Worm (Caenorhabditis elegans) whole organism, L4 larva: ENCODE results near the gene M7.12.

Source experiments
- D1046.2 ChIP-seq: fragments of 200-800 bp; sonication (Bioruptor generic); IDR thresholded peaks from 2 replicates; pipeline ENCODE4 v1.3.6; 2022; ENCODE audit warnings: missing genetic modification characterization, missing compliant biosample characterization
- F49E8.2 ChIP-seq: sonication (generic microtip); optimal IDR thresholded peaks from 2 replicates; lab custom pipeline; 2016; ENCODE audit warnings: missing compliant biosample characterization, mild to moderate bottlenecking, missing genetic modification characterization, borderline replicate concordance
- T20F7.1 ChIP-seq: fragments of 200-800 bp; sonication (Bioruptor generic); optimal IDR thresholded peaks from 2 replicates; lab custom pipeline; 2018; ENCODE audit warnings: mild to moderate bottlenecking, missing genetic modification characterization, missing compliant biosample characterization
- Y105C5A.15 ChIP-seq: fragments of 200-800 bp; sonication (Bioruptor generic); IDR thresholded peaks from 2 replicates; pipeline ENCODE4 v1.3.6; 2022; ENCODE audit warnings: missing genetic modification characterization, missing compliant biosample characterization
- Y48G9A.11 ChIP-seq: fragments of 200-800 bp; sonication (Bioruptor generic); IDR thresholded peaks from 2 replicates; pipeline ENCODE4 v1.3.6; 2022; ENCODE audit warnings: missing genetic modification reagents, missing genetic modification characterization, missing compliant biosample characterization
- Y5F2A.4 ChIP-seq: fragments of 200-800 bp; sonication (Bioruptor generic); optimal IDR thresholded peaks from 2 replicates; lab custom pipeline; 2018; ENCODE audit warnings: mild to moderate bottlenecking, missing genetic modification characterization, missing compliant biosample characterization
- Y75B8A.6 ChIP-seq: fragments of 200-800 bp; sonication (Bioruptor generic); IDR thresholded peaks from 2 replicates; pipeline ENCODE4 v1.3.6; 2022; ENCODE audit warnings: missing genetic modification reagents, missing genetic modification characterization, missing compliant biosample characterization
- aha-1 ChIP-seq: fragments of 150-350 bp; peaks from one replicate; lab custom pipeline; 2014; ENCODE audit warnings: missing biosample characterization, missing genetic modification characterization
- ama-1 ChIP-seq: fragments of 150-350 bp; optimal IDR thresholded peaks from 2 replicates; lab custom pipeline; 2014; ENCODE audit warnings: inconsistent platforms, mixed read lengths
- arid-1 ChIP-seq: fragments of 200-800 bp; sonication (Bioruptor generic); conservative IDR thresholded peaks from 2 replicates; pipeline ENCODE4 v1.3.6; 2022; ENCODE audit warnings: missing genetic modification reagents, missing genetic modification characterization, missing compliant biosample characterization
- ceh-32 ChIP-seq: sonication (generic microtip); optimal IDR thresholded peaks from 2 replicates; lab custom pipeline; 2016; ENCODE audit warnings: mild to moderate bottlenecking, missing genetic modification characterization, missing compliant biosample characterization; ENCODE audit not compliant: poor library complexity
- cey-2 ChIP-seq: sonication (generic microtip); optimal IDR thresholded peaks from 3 replicates; lab custom pipeline; 2017; ENCODE audit warnings: missing genetic modification characterization, mild to moderate bottlenecking, missing compliant biosample characterization, antibody characterized with exemption, borderline replicate concordance; ENCODE audit not compliant: insufficient read depth
- ctbp-1 ChIP-seq: fragments of 200-800 bp; sonication (Bioruptor generic); IDR thresholded peaks from 2 replicates; pipeline ENCODE4 v1.3.6; 2022; ENCODE audit warnings: missing genetic modification reagents, missing genetic modification characterization, missing compliant biosample characterization
- daf-12 ChIP-seq: fragments of 150-350 bp; optimal IDR thresholded peaks from 2 replicates; lab custom pipeline; 2014; ENCODE audit warnings: missing biosample characterization, missing genetic modification reagents, missing genetic modification characterization
- daf-16 ChIP-seq, 3 experiments: sonication (generic microtip); optimal IDR thresholded peaks; 2 replicates each; lab custom pipeline; 2016 to 2017; ENCODE audit warnings: missing genetic modification characterization in 3 of 3, missing genetic modification reagents in 3 of 3, mild to moderate bottlenecking in 2 of 3, missing compliant biosample characterization in 2 of 3, missing biosample characterization in 1 of 3, moderate library complexity in 1 of 3
- daf-19 ChIP-seq: fragments of 200-800 bp; sonication (Bioruptor generic); conservative IDR thresholded peaks from 2 replicates; pipeline ENCODE4 v1.3.6; 2022; ENCODE audit warnings: missing genetic modification characterization, missing compliant biosample characterization
- daf-8 ChIP-seq: fragments of 200-800 bp; sonication (Bioruptor generic); IDR thresholded peaks from 2 replicates; pipeline ENCODE4 v1.3.6; 2022; ENCODE audit warnings: missing genetic modification characterization, missing compliant biosample characterization
- dmd-6 ChIP-seq: fragments of 200-800 bp; sonication (Bioruptor generic); IDR thresholded peaks from 2 replicates; pipeline ENCODE4 v1.3.6; 2022; ENCODE audit warnings: missing genetic modification reagents, missing genetic modification characterization, missing compliant biosample characterization
- egl-43 ChIP-seq: fragments of 200-800 bp; sonication (Bioruptor generic); IDR thresholded peaks from 2 replicates; pipeline ENCODE4 v1.3.6; 2022; ENCODE audit warnings: missing genetic modification reagents, missing genetic modification characterization, missing compliant biosample characterization
- hlh-11 ChIP-seq: fragments of 200-800 bp; sonication (Bioruptor generic); optimal IDR thresholded peaks from 2 replicates; lab custom pipeline; 2018; ENCODE audit warnings: mild to moderate bottlenecking, missing genetic modification characterization, missing compliant biosample characterization
- hmg-1.1 ChIP-seq: fragments of 200-800 bp; sonication (Bioruptor generic); IDR thresholded peaks from 2 replicates; pipeline ENCODE4 v1.3.6; 2022; ENCODE audit warnings: missing genetic modification reagents, missing genetic modification characterization, missing compliant biosample characterization
- jun-1 ChIP-seq: fragments of 150-350 bp; optimal IDR thresholded peaks from 2 replicates; lab custom pipeline; 2014; ENCODE audit warnings: missing biosample characterization, missing genetic modification reagents, missing genetic modification characterization
- lin-13 ChIP-seq: fragments of 150-350 bp; optimal IDR thresholded peaks from 2 replicates; lab custom pipeline; 2014; ENCODE audit warnings: missing biosample characterization, missing genetic modification reagents, missing genetic modification characterization
- lin-15B ChIP-seq: fragments of 150-350 bp; sonication (generic microtip); optimal IDR thresholded peaks from 3 replicates; lab custom pipeline; 2014; ENCODE audit warnings: missing biosample characterization, missing genetic modification characterization
- lin-38 ChIP-seq: fragments of 200-800 bp; sonication (Bioruptor generic); IDR thresholded peaks from 2 replicates; pipeline ENCODE4 v1.3.6; 2022; ENCODE audit warnings: missing genetic modification reagents, missing genetic modification characterization, missing compliant biosample characterization
- lsy-2 ChIP-seq, 2 experiments: fragments of 150-350 bp in 1 of 2; sonication (generic microtip) in 1 of 2; optimal IDR thresholded peaks; 2 replicates each; lab custom pipeline; 2014 to 2017; ENCODE audit warnings: missing biosample characterization in 2 of 2, missing genetic modification characterization in 2 of 2
- mdl-1 ChIP-seq, 2 experiments: fragments of 150-350 bp in 1 of 2; sonication (generic microtip) in 1 of 2; optimal IDR thresholded peaks; 2 replicates each; lab custom pipeline; 2014 to 2017; ENCODE audit warnings: missing biosample characterization in 2 of 2, missing genetic modification characterization in 2 of 2
- mdt-29 ChIP-seq: fragments of 200-800 bp; sonication (Bioruptor generic); IDR thresholded peaks from 2 replicates; pipeline ENCODE4 v1.3.6; 2022; ENCODE audit warnings: missing genetic modification reagents, missing genetic modification characterization, missing compliant biosample characterization
- mep-1 ChIP-seq: fragments of 150-350 bp; sonication (generic microtip); optimal IDR thresholded peaks from 3 replicates; lab custom pipeline; 2014; ENCODE audit warnings: missing biosample characterization, missing genetic modification characterization
- mes-2 ChIP-seq: sonication (generic microtip); optimal IDR thresholded peaks from 2 replicates; lab custom pipeline; 2016; ENCODE audit warnings: missing genotype, mild to moderate bottlenecking, missing genetic modification characterization, missing compliant biosample characterization; ENCODE audit not compliant: poor library complexity, severe bottlenecking
- mxl-3 ChIP-seq: fragments of 200-800 bp; sonication (Bioruptor generic); optimal IDR thresholded peaks from 2 replicates; lab custom pipeline; 2018; ENCODE audit warnings: mild to moderate bottlenecking, missing genetic modification characterization, missing compliant biosample characterization
- nhr-111 ChIP-seq: fragments of 200-800 bp; sonication (Bioruptor generic); optimal IDR thresholded peaks from 2 replicates; lab custom pipeline; 2018; ENCODE audit warnings: mild to moderate bottlenecking, missing genetic modification characterization, missing compliant biosample characterization
- nhr-237 ChIP-seq: sonication (generic microtip); optimal IDR thresholded peaks from 2 replicates; lab custom pipeline; 2017; ENCODE audit warnings: missing biosample characterization, missing genetic modification characterization
- nhr-25 ChIP-seq: sonication (generic microtip); optimal IDR thresholded peaks from 2 replicates; lab custom pipeline; 2017; ENCODE audit warnings: missing genetic modification characterization, mild to moderate bottlenecking, missing compliant biosample characterization, antibody characterized with exemption, moderate library complexity, borderline replicate concordance; ENCODE audit not compliant: insufficient read depth
- nhr-28 ChIP-seq: fragments of 150-350 bp; optimal IDR thresholded peaks from 2 replicates; lab custom pipeline; 2014; ENCODE audit warnings: missing biosample characterization, missing genetic modification characterization
- nhr-76 ChIP-seq: fragments of 150-350 bp; optimal IDR thresholded peaks from 2 replicates; lab custom pipeline; 2014; ENCODE audit warnings: missing biosample characterization, missing genetic modification characterization
- nhr-77 ChIP-seq: fragments of 150-350 bp; optimal IDR thresholded peaks from 2 replicates; lab custom pipeline; 2014; ENCODE audit warnings: missing biosample characterization, missing genetic modification characterization
- pqm-1 ChIP-seq: sonication (generic microtip); optimal IDR thresholded peaks from 2 replicates; lab custom pipeline; 2017; ENCODE audit warnings: missing biosample characterization, missing genetic modification characterization
- rbr-2 ChIP-seq: sonication (generic microtip); optimal IDR thresholded peaks from 2 replicates; lab custom pipeline; 2016; ENCODE audit warnings: missing genotype, missing genetic modification characterization, missing compliant biosample characterization
- snpc-4 ChIP-seq: fragments of 150-350 bp; optimal IDR thresholded peaks from 2 replicates; lab custom pipeline; 2014; ENCODE audit warnings: missing biosample characterization, missing genetic modification characterization
- spr-1 ChIP-seq: sonication (generic microtip); optimal IDR thresholded peaks from 2 replicates; lab custom pipeline; 2016; ENCODE audit warnings: mild to moderate bottlenecking, missing genetic modification characterization, missing compliant biosample characterization
- tra-1 ChIP-seq: fragments of 200-800 bp; sonication (Bioruptor generic); IDR thresholded peaks from 2 replicates; pipeline ENCODE4 v1.3.6; 2022; ENCODE audit warnings: missing genetic modification reagents, missing genetic modification characterization, missing compliant biosample characterization
- zag-1 ChIP-seq: fragments of 150-350 bp; optimal IDR thresholded peaks from 2 replicates; lab custom pipeline; 2014; ENCODE audit warnings: missing biosample characterization, missing genetic modification characterization
- zfp-2 ChIP-seq: sonication (generic microtip); optimal IDR thresholded peaks from 2 replicates; lab custom pipeline; 2016; ENCODE audit warnings: mild to moderate bottlenecking, missing genetic modification characterization, missing compliant biosample characterization

The M7.12 gene

DNA sequence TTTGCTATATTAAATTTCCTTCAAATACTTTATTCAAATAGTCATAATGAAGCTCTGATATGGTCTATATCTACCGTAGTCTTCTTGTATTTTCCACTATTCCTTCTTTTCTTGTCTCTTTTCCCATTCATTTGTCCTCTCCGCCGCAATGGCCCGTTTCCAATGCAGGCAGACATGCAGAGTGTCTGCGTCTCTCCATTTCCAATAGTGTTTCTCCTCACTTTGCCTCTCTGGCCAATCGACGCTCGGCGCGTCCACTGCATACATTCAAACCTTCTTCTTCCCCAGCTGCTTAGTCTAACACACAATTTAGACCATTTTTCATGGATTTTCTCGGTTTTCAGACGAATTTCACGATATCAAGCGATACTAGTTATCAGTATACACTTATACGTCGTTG lies 27.4 kb upstream of the M7.12 start:
- TF ChIP-seq daf-8 (GFP tag; lab: Robert Waterston, UW) (no peak), hmg-1.1 (GFP tag; lab: Robert Waterston, UW) (peak; percentile 67), hlh-11 (tag; lab: Kevin White, UChicago) (peak; percentile 39), T20F7.1 (GFP tag; lab: Kevin White, UChicago) (no peak), cey-2 (tag; lab: Kevin White, UChicago) (no peak), lin-38 (no peak), dmd-6 (GFP tag; lab: Robert Waterston, UW) (no peak), nhr-77 (tag; lab: Kevin White, UChicago) (no peak), spr-1 (no peak), snpc-4 (tag; lab: Kevin White, UChicago) (no peak), aha-1 (peak; percentile 74), Y48G9A.11 (GFP tag; lab: Robert Waterston, UW) (no peak), daf-16 (GFP tag; optimal IDR thresholded peaks at IDR 0.05; lab: Kevin White, UChicago) (no peak), daf-16 (tag; optimal IDR thresholded peaks at IDR 0.05; lab: Kevin White, UChicago) (peak; percentile 16), mep-1 (tag; lab: Kevin White, UChicago) (peak; percentile 46), rbr-2 (tag; lab: Kevin White, UChicago) (peak; percentile 12), nhr-76 (tag; lab: Kevin White, UChicago) (no peak), mxl-3 (GFP tag; lab: Kevin White, UChicago) (peak; percentile 32), mes-2 (tag; lab: Kevin White, UChicago) (peak; percentile 66), nhr-237 (tag; lab: Kevin White, UChicago) (no peak), jun-1 (tag; lab: Kevin White, UChicago) (no peak), lsy-2 (tag; optimal IDR thresholded peaks at IDR 0.05; lab: Kevin White, UChicago) (peak in 1 of 2 experiments; percentile 70), arid-1 (GFP tag; lab: Robert Waterston, UW) (no peak)

ce11 chrIV:11124674-11125073 lies 26.9 kb upstream of the M7.12 start, which contains the start of gene spo-11:
Gene spo-11, minus strand, starts transcription at chrIV:11124862.
- TF ChIP-seq ctbp-1 (GFP tag; lab: Robert Waterston, UW), result no peak
- peak; percentile 3 for TF ChIP-seq F49E8.2 (tag; lab: Kevin White, UChicago)

- TF ChIP-seq nhr-28 (tag; lab: Kevin White, UChicago) (peak; percentile 17), pqm-1 (tag; lab: Kevin White, UChicago) (no peak)
These were observed 22.3 kb upstream of the M7.12 start for ce11 chrIV:11119972-11120562.

ce11 chrIV:11118837-11119491 lies 21.2 kb upstream of the M7.12 start, which contains the start of the genes imp-2 and enpl-1:
Gene imp-2, minus strand, starts transcription at chrIV:11118887.
Gene enpl-1, plus strand, starts transcription at chrIV:11119298.
- TF ChIP-seq Y5F2A.4 (GFP tag; lab: Kevin White, UChicago) (no peak), zfp-2 (peak; percentile 16), Y105C5A.15 (no peak), daf-19 (GFP tag; lab: Robert Waterston, UW) (no peak), ama-1 (lab: Kevin White, UChicago) (peak; percentile 21), mdl-1 (tag; optimal IDR thresholded peaks at IDR 0.05; lab: Kevin White, UChicago) (peak; percentile 71 to 98), daf-12 (no peak), egl-43 (GFP tag; lab: Robert Waterston, UW) (peak; percentile 86), mdt-29 (peak; percentile 60; the same call in 1 of the 2 replicates), tra-1 (GFP tag; lab: Robert Waterston, UW) (peak; percentile 49; the same call in 1 of the 2 replicates), lin-13 (GFP tag; lab: Kevin White, UChicago) (peak; percentile 83), nhr-25 (tag; lab: Kevin White, UChicago) (peak; percentile 65), D1046.2 (GFP tag; lab: Robert Waterston, UW) (no peak), Y75B8A.6 (GFP tag; lab: Robert Waterston, UW) (no peak), lin-15B (tag; lab: Kevin White, UChicago) (no peak), ceh-32 (tag; lab: Kevin White, UChicago) (no peak), daf-16 (GFP tag; optimal IDR thresholded peaks at IDR 0.05; lab: Kevin White, UChicago) (peak in 1 of 2 experiments; percentile 74), daf-16 (tag; optimal IDR thresholded peaks at IDR 0.05; lab: Kevin White, UChicago) (peak; percentile 72), zag-1 (peak; percentile 68), nhr-111 (GFP tag; lab: Kevin White, UChicago) (no peak)
